Worm (Caenorhabditis elegans): Measurements from ENCODE around the gene gst-8.

DNA sequence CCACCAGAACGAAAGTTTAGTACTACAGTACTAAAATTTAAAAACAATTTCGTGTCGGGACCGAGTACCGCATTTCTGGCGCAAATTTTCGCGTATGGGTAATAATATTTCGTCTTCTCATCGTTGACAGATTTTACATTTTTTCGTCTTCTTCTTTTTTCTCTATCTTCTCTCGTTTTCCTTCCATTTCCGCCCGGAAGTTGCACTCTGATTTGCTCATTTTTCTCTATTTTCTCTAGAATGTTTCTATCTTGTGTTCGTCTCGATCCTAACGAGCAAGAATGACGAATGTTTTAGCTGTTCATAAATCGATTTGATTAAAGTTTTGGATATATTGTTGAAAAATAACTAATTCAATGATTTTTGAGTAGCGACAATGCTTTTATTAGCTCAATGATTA lies 28.0 kb upstream of the gst-8 start:
- peak; percentile 5 for TF ChIP-seq unc-120 (tag; optimal IDR thresholded peaks at IDR 0.05; ENCODE audit: poor library complexity, severe bottlenecking)
- no peak for TF ChIP-seq elt-3 (tag; optimal IDR thresholded peaks at IDR 0.05)
- no peak for TF ChIP-seq sptf-1 (tag; optimal IDR thresholded peaks at IDR 0.05)
- no peak for TF ChIP-seq lsy-2 (tag; optimal IDR thresholded peaks at IDR 0.05)
